Worm (Caenorhabditis elegans) whole organism, early embryonic: Measurements from ENCODE around the gene F40A3.7.

Experiments used
- F13C5.2 ChIP-seq: sonication (generic microtip); optimal IDR thresholded peaks from 2 replicates; lab custom pipeline; 2017; ENCODE audit warnings: mild to moderate bottlenecking, missing genetic modification characterization, inconsistent platforms, missing compliant biosample characterization
- aly-1 ChIP-seq: sonication (generic microtip); optimal IDR thresholded peaks from 2 replicates; lab custom pipeline; 2016; ENCODE audit warnings: missing genetic modification characterization, missing compliant biosample characterization
- ama-1 ChIP-seq: fragments of 150-350 bp; optimal IDR thresholded peaks from 2 replicates; lab custom pipeline; 2014
- ceh-13 ChIP-seq: fragments of 200-800 bp; sonication (Bioruptor generic); optimal IDR thresholded peaks from 2 replicates; lab custom pipeline; 2018; ENCODE audit warnings: mild to moderate bottlenecking, missing genetic modification characterization, missing compliant biosample characterization
- ceh-36 ChIP-seq: sonication (generic microtip); optimal IDR thresholded peaks from 2 replicates; lab custom pipeline; 2016; ENCODE audit warnings: missing genetic modification characterization, inconsistent platforms, missing compliant biosample characterization
- ets-7 ChIP-seq: sonication (generic microtip); optimal IDR thresholded peaks from 2 replicates; lab custom pipeline; 2016; ENCODE audit warnings: missing genotype, missing genetic modification characterization, missing compliant biosample characterization
- flt-1 ChIP-seq: fragments of 200-800 bp; sonication (Bioruptor generic); IDR thresholded peaks from 2 replicates; pipeline ENCODE4 v1.3.6; 2022; ENCODE audit warnings: missing genetic modification characterization, missing compliant biosample characterization
- hnd-1 ChIP-seq: sonication (generic microtip); optimal IDR thresholded peaks from 2 replicates; lab custom pipeline; 2016; ENCODE audit warnings: missing genetic modification characterization, missing compliant biosample characterization
- pes-1 ChIP-seq: fragments of 200-800 bp; sonication (Bioruptor generic); IDR thresholded peaks from 2 replicates; pipeline ENCODE4 v1.3.6; 2022; ENCODE audit warnings: missing genetic modification reagents, missing genetic modification characterization, missing compliant biosample characterization
- scrt-1 ChIP-seq: fragments of 200-800 bp; sonication (Bioruptor generic); IDR thresholded peaks from 2 replicates; pipeline ENCODE4 v1.3.6; 2022; ENCODE audit warnings: missing genetic modification characterization, missing compliant biosample characterization
- tbx-11 ChIP-seq: fragments of 200-800 bp; sonication (Bioruptor generic); IDR thresholded peaks from 2 replicates; pipeline ENCODE4 v1.3.6; 2022; ENCODE audit warnings: missing genetic modification characterization, missing compliant biosample characterization
- tbx-37 ChIP-seq: fragments of 200-800 bp; sonication (Bioruptor generic); conservative IDR thresholded peaks from 2 replicates; pipeline ENCODE4 v1.3.6; 2022; ENCODE audit warnings: missing genetic modification reagents, missing genetic modification characterization, missing compliant biosample characterization
- tra-4 ChIP-seq: sonication (generic microtip); optimal IDR thresholded peaks from 2 replicates; lab custom pipeline; 2017; ENCODE audit warnings: missing genetic modification characterization, missing compliant biosample characterization

DNA sequence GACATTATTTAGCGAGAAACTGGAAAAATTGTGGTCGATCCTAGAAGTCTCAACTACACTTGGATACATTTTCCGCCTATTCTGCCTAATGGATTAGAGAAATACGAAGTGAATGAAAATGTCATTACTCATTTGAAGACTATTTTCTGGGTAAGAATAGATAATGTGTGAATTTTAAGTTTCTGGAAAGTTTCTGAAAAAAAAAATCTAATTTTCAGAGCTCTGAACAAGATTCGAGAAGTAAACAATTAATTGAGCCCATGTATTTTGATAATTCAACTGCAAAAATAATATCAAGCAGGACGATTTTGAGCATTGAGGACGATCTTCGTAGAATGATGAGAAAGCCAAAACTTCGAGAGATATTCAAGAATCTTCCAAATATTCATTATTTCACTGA lies 46.6 kb upstream of the F40A3.7 start:
- TF ChIP-seq ama-1 (lab: Kevin White, UChicago) (no peak), pes-1 (no peak), ceh-36 (tag; lab: Kevin White, UChicago) (no peak), hnd-1 (tag; lab: Kevin White, UChicago) (no peak), tbx-37 (GFP tag; lab: Robert Waterston, UW) (no peak), aly-1 (tag; lab: Kevin White, UChicago) (no peak), ets-7 (tag; lab: Kevin White, UChicago) (no peak), tra-4 (tag; lab: Kevin White, UChicago) (no peak), ceh-13 (GFP tag; lab: Kevin White, UChicago) (no peak), scrt-1 (GFP tag; lab: Robert Waterston, UW) (no peak), flt-1 (GFP tag; lab: Robert Waterston, UW) (no peak), F13C5.2 (no peak), tbx-11 (GFP tag; lab: Robert Waterston, UW) (no peak)
